Fruit fly (Drosophila melanogaster): ENCODE data around the gene Mco3.

The Mco3 gene

DNA sequence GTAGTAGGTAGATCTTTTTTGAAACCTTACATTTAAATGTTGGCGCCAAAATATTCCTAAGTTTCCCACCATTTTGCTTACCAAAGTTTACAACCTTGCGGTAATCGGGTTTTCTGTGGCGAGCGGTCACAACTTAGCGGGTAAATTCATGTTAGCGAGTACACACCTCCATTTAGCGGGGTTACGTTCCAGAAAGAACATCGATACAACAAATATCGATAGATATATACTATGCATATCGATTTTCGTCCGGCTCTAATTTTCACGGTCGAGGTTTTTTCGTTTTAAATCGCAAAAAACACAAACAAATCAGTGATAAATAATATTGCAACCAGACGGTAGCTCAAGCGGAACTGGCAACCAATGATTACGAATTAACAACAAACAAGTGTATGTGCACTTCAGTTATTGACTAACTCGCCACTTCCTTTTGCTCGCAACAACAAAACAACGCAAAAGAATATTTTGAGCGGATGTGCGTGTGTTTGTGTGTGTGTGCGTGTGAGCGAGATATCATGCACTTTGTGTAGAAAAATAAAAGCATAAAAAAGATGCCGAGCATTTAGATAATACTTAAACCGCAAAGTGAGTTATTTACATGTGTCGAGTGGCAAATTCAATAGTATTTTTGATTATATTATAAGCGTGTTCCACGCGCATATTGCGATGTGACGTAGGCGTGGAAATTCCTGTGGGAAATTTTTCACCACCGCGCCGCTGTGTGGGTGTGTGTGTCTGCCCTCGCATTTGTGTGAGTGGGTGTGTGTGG, 8.8 kb upstream of the Mco3 start, which contains the start of gene Lnk (continued):
- TF ChIP-seq dimm (GFP tag; IDR thresholded peaks at IDR 0.05) (no peak), CG3838 (GFP tag; optimal IDR thresholded peaks at IDR 0.05) (no peak), CG8765 (GFP tag; IDR thresholded peaks at IDR 0.05) (peak; percentile 8; the same call in 1 of the 2 replicates), eve (GFP tag; optimal IDR thresholded peaks at IDR 0.05) (no peak), HLH54F (GFP tag; optimal IDR thresholded peaks at IDR 0.05) (peak; percentile 0), CG4360 (GFP tag; IDR thresholded peaks at IDR 0.05) (peak; percentile 34; the same call in 1 of the 2 replicates), CG34224 (GFP tag; IDR thresholded peaks at IDR 0.05; ENCODE audit: partially characterized antibody) (peak; percentile 82), ara (GFP tag; IDR thresholded peaks at IDR 0.05) (no peak), cwo (GFP tag; optimal IDR thresholded peaks at IDR 0.05) (no peak), CG9215 (GFP tag; IDR thresholded peaks at IDR 0.05) (no peak), CG7987 (GFP tag; optimal IDR thresholded peaks at IDR 0.05) (no peak), ssp (GFP tag; IDR thresholded peaks at IDR 0.05) (no peak), CG14050 (GFP tag; IDR thresholded peaks at IDR 0.05) (no peak), Dbx (GFP tag; IDR thresholded peaks at IDR 0.05) (no peak), gro (GFP tag; optimal IDR thresholded peaks at IDR 0.05) (no peak), CG15073 (GFP tag; optimal IDR thresholded peaks at IDR 0.05) (no peak), sug (tag; optimal IDR thresholded peaks at IDR 0.05) (peak; percentile 20), ttk (GFP tag; IDR thresholded peaks at IDR 0.05) (no peak), Mes4 (GFP tag; optimal IDR thresholded peaks at IDR 0.05) (no peak), Camta (GFP tag; optimal IDR thresholded peaks at IDR 0.05) (no peak), lab (GFP tag; optimal IDR thresholded peaks at IDR 0.05) (no peak), HLHmδ (GFP tag; optimal IDR thresholded peaks at IDR 0.05) (no peak), chif (GFP tag; optimal IDR thresholded peaks at IDR 0.05) (no peak), insv (GFP tag; optimal IDR thresholded peaks at IDR 0.05) (peak in 1 of 2 experiments; percentile 71), Bdp1 (GFP tag; optimal IDR thresholded peaks at IDR 0.05) (no peak), ranshi (GFP tag; IDR thresholded peaks at IDR 0.05) (no peak), az2 (GFP tag; optimal IDR thresholded peaks at IDR 0.05) (no peak), ap (GFP tag; IDR thresholded peaks at IDR 0.05) (no peak), CG3726 (GFP tag; IDR thresholded peaks at IDR 0.05) (no peak), nau (GFP tag; optimal IDR thresholded peaks at IDR 0.05) (peak; percentile 43), Ada2b (GFP tag; IDR thresholded peaks at IDR 0.05) (no peak), CG9817 (tag; optimal IDR thresholded peaks at IDR 0.05) (no peak), p53 (GFP tag; optimal IDR thresholded peaks at IDR 0.05) (peak; percentile 2), bcd (GFP tag; optimal IDR thresholded peaks at IDR 0.05) (no peak), CG32772 (GFP tag; IDR thresholded peaks at IDR 0.05) (no peak), Six4 (GFP tag; optimal IDR thresholded peaks at IDR 0.05) (no peak), repo (GFP tag; optimal IDR thresholded peaks at IDR 0.05) (no peak), CG6254 (GFP tag; optimal IDR thresholded peaks at IDR 0.05) (no peak), CG11695 (GFP tag; IDR thresholded peaks at IDR 0.05) (no peak), Jarid2 (GFP tag; optimal IDR thresholded peaks at IDR 0.05) (no peak), CG4854 (GFP tag; optimal IDR thresholded peaks at IDR 0.05) (no peak), lbe (GFP tag; optimal IDR thresholded peaks at IDR 0.05) (no peak), D (optimal IDR thresholded peaks at IDR 0.05) (no peak), D (GFP tag; optimal IDR thresholded peaks at IDR 0.05) (no peak), croc (GFP tag; conservative IDR thresholded peaks at IDR 0.05) (no peak), Myb (GFP tag; optimal IDR thresholded peaks at IDR 0.05) (peak; percentile 47), ab (GFP tag; optimal IDR thresholded peaks at IDR 0.05) (no peak), CG2712 (tag; optimal IDR thresholded peaks at IDR 0.05) (peak; percentile 33), CG3281 (GFP tag; optimal IDR thresholded peaks at IDR 0.05) (no peak), CG10366 (GFP tag; IDR thresholded peaks at IDR 0.05) (no peak), Kr (GFP tag; optimal IDR thresholded peaks at IDR 0.05) (no peak)

Measured in whole organism, embryonic.